Fruit fly (Drosophila melanogaster): ENCODE results near the gene maca.

DNA sequence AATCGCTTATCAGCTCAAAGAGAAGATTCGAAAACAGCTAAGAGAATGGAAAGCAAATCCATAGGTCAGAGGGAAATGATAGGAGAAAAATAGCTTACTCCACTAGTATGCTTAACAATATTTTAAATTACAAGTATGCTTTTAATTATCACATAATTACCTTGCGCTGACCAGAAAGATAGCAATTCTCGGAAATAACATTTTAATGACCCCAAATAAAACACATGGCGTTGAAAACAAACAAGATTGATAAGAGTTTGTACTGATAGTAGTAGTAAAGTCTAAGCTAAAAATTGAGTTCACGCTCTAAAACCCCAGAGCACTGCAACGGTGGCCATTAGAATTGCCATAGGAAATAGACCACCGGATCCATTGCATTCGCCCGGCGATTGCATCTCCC is 13.4 kb downstream of the maca start:
- TF ChIP-seq esn (GFP tag; optimal IDR thresholded peaks at IDR 0.05) (no peak), CG1621 (tag; optimal IDR thresholded peaks at IDR 0.05) (no peak), CG11762 (GFP tag; optimal IDR thresholded peaks at IDR 0.05; ENCODE audit: insufficient read depth) (no peak), CG9139 (GFP tag; optimal IDR thresholded peaks at IDR 0.05) (no peak)
